Fruit fly (Drosophila melanogaster) whole organism, embryonic: Measurements from ENCODE around the gene Orc2.
A peak's percentile ranks its signal among the peaks of the same experiment; 100 is the strongest.

Experiments
- Atf6 ChIP-seq: fragments of 200-800 bp; sonication (Bioruptor generic); IDR thresholded peaks from 2 replicates; pipeline ENCODE4 v1.3.6; 2022; ENCODE audit warnings: missing biosample characterization, missing genetic modification characterization
- BEAF-32 ChIP-seq: fragments of 200-800 bp; sonication (Bioruptor generic); optimal IDR thresholded peaks from 3 replicates; lab custom pipeline; 2017; ENCODE audit warnings: missing biosample characterization, missing genetic modification characterization, mild to moderate bottlenecking, moderate library complexity, missing genetic modification reagents
- BtbVII ChIP-seq: fragments of 200-800 bp; sonication (Bioruptor generic); optimal IDR thresholded peaks from 3 replicates; lab custom pipeline; 2017; ENCODE audit warnings: missing biosample characterization, mild to moderate bottlenecking, missing genetic modification characterization
- CG10979 ChIP-seq: fragments of 200-800 bp; sonication (Bioruptor generic); optimal IDR thresholded peaks from 2 replicates; lab custom pipeline; 2018; ENCODE audit warnings: missing biosample characterization, mild to moderate bottlenecking, missing genetic modification characterization, moderate library complexity
- CG11247 ChIP-seq: fragments of 200-800 bp; sonication (Bioruptor generic); IDR thresholded peaks from 2 replicates; pipeline ENCODE4 v1.3.6; 2022; ENCODE audit warnings: missing biosample characterization, missing genetic modification characterization
- CG11398 ChIP-seq: fragments of 200-800 bp; sonication (Bioruptor generic); optimal IDR thresholded peaks from 2 replicates; lab custom pipeline; 2016; ENCODE audit warnings: missing biosample characterization, missing genetic modification characterization
- CG11560 ChIP-seq: fragments of 200-800 bp; sonication (Bioruptor generic); IDR thresholded peaks from 3 replicates; pipeline ENCODE4 v1.3.6; 2022; ENCODE audit warnings: missing biosample characterization, missing genetic modification characterization
- CG13287 ChIP-seq: fragments of 200-800 bp; sonication (Bioruptor generic); IDR thresholded peaks from 2 replicates; pipeline ENCODE4 v1.3.6; 2022; ENCODE audit warnings: missing biosample characterization, missing genetic modification characterization; ENCODE audit not compliant: partially characterized antibody
- CG13624 ChIP-seq: fragments of 200-800 bp; sonication (Bioruptor generic); optimal IDR thresholded peaks from 2 replicates; lab custom pipeline; 2016; ENCODE audit warnings: missing biosample characterization, missing genetic modification characterization
- CG1603 ChIP-seq: fragments of 200-800 bp; sonication (Bioruptor generic); optimal IDR thresholded peaks from 2 replicates; lab custom pipeline; 2019; ENCODE audit warnings: missing biosample characterization, mild to moderate bottlenecking, missing genetic modification characterization, moderate library complexity
- CG16863 ChIP-seq: fragments of 200-800 bp; sonication (Bioruptor generic); optimal IDR thresholded peaks from 3 replicates; lab custom pipeline; 2016; ENCODE audit warnings: missing biosample characterization, missing genetic modification characterization
- CG17385 ChIP-seq: fragments of 200-800 bp; sonication (Bioruptor generic); optimal IDR thresholded peaks from 3 replicates; lab custom pipeline; 2018; ENCODE audit warnings: missing biosample characterization, mild to moderate bottlenecking, missing genetic modification characterization
- CG2678 ChIP-seq: fragments of 200-800 bp; sonication (Bioruptor generic); optimal IDR thresholded peaks from 3 replicates; lab custom pipeline; 2019; ENCODE audit warnings: missing biosample characterization, mild to moderate bottlenecking, missing genetic modification characterization, moderate library complexity
- CG31224 ChIP-seq: fragments of 200-800 bp; sonication (Bioruptor generic); IDR thresholded peaks from 2 replicates; pipeline ENCODE4 v1.3.6; 2022; ENCODE audit warnings: missing biosample characterization, missing genetic modification characterization
- CG7271 ChIP-seq: fragments of 200-800 bp; sonication (Bioruptor generic); optimal IDR thresholded peaks from 2 replicates; lab custom pipeline; 2018; ENCODE audit warnings: missing biosample characterization, mild to moderate bottlenecking, missing genetic modification characterization, moderate library complexity
- CG7745 ChIP-seq: fragments of 200-800 bp; sonication (Bioruptor generic); optimal IDR thresholded peaks from 2 replicates; lab custom pipeline; 2018; ENCODE audit warnings: missing biosample characterization, mild to moderate bottlenecking, missing genetic modification characterization, moderate library complexity
- CG8478 ChIP-seq: fragments of >200 bp; optimal IDR thresholded peaks from 2 replicates; lab custom pipeline; 2018
- CG9215 ChIP-seq: fragments of 200-800 bp; sonication (Bioruptor generic); IDR thresholded peaks from 2 replicates; pipeline ENCODE4 v1.3.6; 2022; ENCODE audit warnings: missing biosample characterization, missing genetic modification characterization
- CG9609 ChIP-seq: fragments of 200-800 bp; sonication (Bioruptor generic); optimal IDR thresholded peaks from 3 replicates; lab custom pipeline; 2016; ENCODE audit warnings: missing biosample characterization, missing genetic modification characterization
- CG9817 ChIP-seq: fragments of 200-800 bp; sonication (Bioruptor generic); optimal IDR thresholded peaks from 2 replicates; lab custom pipeline; 2018; ENCODE audit warnings: missing biosample characterization, mild to moderate bottlenecking, missing genetic modification characterization, moderate library complexity
- Doc3 ChIP-seq: fragments of 200-800 bp; sonication (Bioruptor generic); IDR thresholded peaks from 3 replicates; pipeline ENCODE4 v1.3.6; 2022; ENCODE audit warnings: missing biosample characterization, missing genetic modification characterization; ENCODE audit not compliant: partially characterized antibody
- Drgx ChIP-seq: fragments of 200-800 bp; sonication (Bioruptor generic); IDR thresholded peaks from 2 replicates; pipeline ENCODE4 v1.3.6; 2022; ENCODE audit warnings: missing biosample characterization, missing genetic modification characterization
- E2f1 ChIP-seq: fragments of 200-800 bp; sonication (Bioruptor generic); IDR thresholded peaks from 2 replicates; pipeline ENCODE4 v1.3.6; 2022; ENCODE audit warnings: missing biosample characterization, missing genetic modification characterization
- E2f2 ChIP-seq: fragments of 200-800 bp; sonication (Bioruptor generic); IDR thresholded peaks from 2 replicates; pipeline ENCODE4 v1.3.6; 2022; ENCODE audit warnings: missing biosample characterization, missing genetic modification characterization
- Fer3 ChIP-seq: fragments of 200-800 bp; sonication (Bioruptor generic); optimal IDR thresholded peaks from 2 replicates; lab custom pipeline; 2018; ENCODE audit warnings: missing biosample characterization, mild to moderate bottlenecking, missing genetic modification characterization, moderate library complexity
- H2.0 ChIP-seq: fragments of 200-800 bp; sonication (Bioruptor generic); IDR thresholded peaks from 2 replicates; pipeline ENCODE4 v1.3.6; 2022; ENCODE audit warnings: missing biosample characterization, missing genetic modification characterization
- Hey ChIP-seq: fragments of 200-800 bp; sonication (Bioruptor generic); optimal IDR thresholded peaks from 3 replicates; lab custom pipeline; 2018; ENCODE audit warnings: missing biosample characterization, mild to moderate bottlenecking, missing genetic modification characterization
- NK7.1 ChIP-seq: fragments of 200-800 bp; sonication (Bioruptor generic); optimal IDR thresholded peaks from 3 replicates; lab custom pipeline; 2016; ENCODE audit warnings: missing biosample characterization, missing genetic modification characterization
- Neu2 ChIP-seq: fragments of 200-800 bp; sonication (Bioruptor generic); optimal IDR thresholded peaks from 3 replicates; lab custom pipeline; 2016; ENCODE audit warnings: missing biosample characterization, missing genetic modification characterization, borderline replicate concordance
- Nf-YB ChIP-seq: fragments of 200-800 bp; sonication (Bioruptor generic); optimal IDR thresholded peaks from 3 replicates; lab custom pipeline; 2019; ENCODE audit warnings: missing biosample characterization, mild to moderate bottlenecking, missing genetic modification characterization, moderate library complexity
- Sin3A ChIP-seq: fragments of >200 bp; optimal IDR thresholded peaks from 2 replicates; lab custom pipeline; 2018
- Usf ChIP-seq: fragments of 200-800 bp; sonication (Bioruptor generic); optimal IDR thresholded peaks from 2 replicates; lab custom pipeline; 2017; ENCODE audit warnings: missing genotype, missing biosample characterization, missing genetic modification characterization
- Xbp1 ChIP-seq: fragments of 200-800 bp; sonication (Bioruptor generic); optimal IDR thresholded peaks from 3 replicates; lab custom pipeline; 2016; ENCODE audit warnings: missing biosample characterization, mild to moderate bottlenecking, missing genetic modification characterization
- ab ChIP-seq: fragments of 200-800 bp; sonication (Bioruptor generic); optimal IDR thresholded peaks from 2 replicates; lab custom pipeline; 2016; ENCODE audit warnings: missing biosample characterization, missing genetic modification characterization
- al ChIP-seq: fragments of 200-800 bp; sonication (Bioruptor generic); IDR thresholded peaks from 2 replicates; pipeline ENCODE4 v1.3.6; 2022; ENCODE audit warnings: missing biosample characterization, missing genetic modification characterization
- aop ChIP-seq: fragments of 200-800 bp; sonication (Bioruptor generic); IDR thresholded peaks from 2 replicates; pipeline ENCODE4 v1.3.6; 2022; ENCODE audit warnings: missing biosample characterization, missing genetic modification characterization
- bigmax ChIP-seq: fragments of 200-800 bp; sonication (Bioruptor generic); optimal IDR thresholded peaks from 2 replicates; lab custom pipeline; 2018; ENCODE audit warnings: missing biosample characterization, mild to moderate bottlenecking, missing genetic modification characterization
- cato ChIP-seq: fragments of 200-800 bp; sonication (Bioruptor generic); optimal IDR thresholded peaks from 2 replicates; lab custom pipeline; 2016; ENCODE audit warnings: missing biosample characterization, missing genetic modification characterization, borderline replicate concordance
- croc ChIP-seq: fragments of 200-800 bp; sonication (Bioruptor generic); conservative IDR thresholded peaks from 3 replicates; pipeline ENCODE4 v1.3.6; 2022; ENCODE audit warnings: missing biosample characterization, missing genetic modification characterization
- dmrt99B ChIP-seq: fragments of 200-800 bp; sonication (Bioruptor generic); optimal IDR thresholded peaks from 2 replicates; lab custom pipeline; 2018; ENCODE audit warnings: missing biosample characterization, mild to moderate bottlenecking, missing genetic modification characterization, moderate library complexity
- exex ChIP-seq: fragments of 200-800 bp; sonication (Bioruptor generic); optimal IDR thresholded peaks from 4 replicates; lab custom pipeline; 2018; ENCODE audit warnings: missing biosample characterization, mild to moderate bottlenecking, missing genetic modification characterization, moderate library complexity
- fd64A ChIP-seq: fragments of 200-800 bp; sonication (Bioruptor generic); optimal IDR thresholded peaks from 3 replicates; lab custom pipeline; 2018; ENCODE audit warnings: missing biosample characterization, mild to moderate bottlenecking, missing genetic modification characterization
- ftz-f1 ChIP-seq: fragments of 200-800 bp; sonication (Bioruptor generic); optimal IDR thresholded peaks from 2 replicates; lab custom pipeline; 2016; ENCODE audit warnings: missing biosample characterization, missing genetic modification characterization
- grau ChIP-seq: fragments of 200-800 bp; optimal IDR thresholded peaks from 3 replicates; lab custom pipeline; 2019; ENCODE audit warnings: missing biosample characterization, mild to moderate bottlenecking, missing genetic modification characterization, moderate library complexity
- nom ChIP-seq: fragments of 200-800 bp; sonication (Bioruptor generic); optimal IDR thresholded peaks from 2 replicates; lab custom pipeline; 2017; ENCODE audit warnings: missing biosample characterization, missing genetic modification characterization, mild to moderate bottlenecking, moderate library complexity, missing genetic modification reagents
- oc ChIP-seq: fragments of 200-800 bp; sonication (Bioruptor generic); optimal IDR thresholded peaks from 2 replicates; lab custom pipeline; 2018; ENCODE audit warnings: missing biosample characterization, mild to moderate bottlenecking, missing genetic modification characterization, moderate library complexity
- org-1 ChIP-seq: fragments of 200-800 bp; sonication (Bioruptor generic); optimal IDR thresholded peaks from 2 replicates; lab custom pipeline; 2017; ENCODE audit warnings: missing biosample characterization, missing genetic modification characterization
- phol ChIP-seq: fragments of 200-800 bp; sonication (Bioruptor generic); optimal IDR thresholded peaks from 3 replicates; lab custom pipeline; 2018; ENCODE audit warnings: missing biosample characterization, mild to moderate bottlenecking, missing genetic modification characterization, moderate library complexity
- rib ChIP-seq: fragments of 200-800 bp; sonication (Bioruptor generic); IDR thresholded peaks from 2 replicates; pipeline ENCODE4 v1.3.6; 2022; ENCODE audit warnings: missing biosample characterization, missing genetic modification characterization
- yki ChIP-seq: fragments of >200 bp; optimal IDR thresholded peaks from 3 replicates; lab custom pipeline; 2018
- zen2 ChIP-seq: fragments of 200-800 bp; sonication (Bioruptor generic); IDR thresholded peaks from 3 replicates; pipeline ENCODE4 v1.3.6; 2022; ENCODE audit warnings: missing biosample characterization, missing genetic modification characterization; ENCODE audit not compliant: partially characterized antibody

Orc2 gene

DNA sequence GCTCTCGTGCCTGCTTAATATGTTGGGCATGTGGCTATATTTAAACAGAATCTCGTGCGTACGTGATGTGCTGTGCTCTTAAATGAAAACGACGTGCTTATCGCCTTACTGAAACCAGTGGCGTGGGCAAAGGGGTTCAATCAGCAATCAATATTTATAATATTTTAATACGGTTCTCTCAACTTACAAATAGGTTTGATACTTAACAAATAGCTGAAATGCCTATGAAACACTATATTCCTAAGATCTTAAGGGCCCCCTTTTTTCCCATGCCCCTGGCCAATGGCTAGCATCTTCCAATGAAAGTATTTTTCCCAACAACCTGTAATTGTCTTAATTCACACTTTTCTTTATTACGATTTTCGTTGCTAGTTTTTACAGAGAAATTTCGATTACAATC, 49.0 kb upstream of the Orc2 start (continued):
- no peak for TF ChIP-seq CG7745 (tag; lab: Kevin White, UChicago)
- peak; percentile 80 for TF ChIP-seq phol
- TF ChIP-seq NK7.1 (GFP tag; lab: Kevin White, UChicago), result peak; percentile 2
- peak; percentile 21 for TF ChIP-seq fd64A (GFP tag; lab: Kevin White, UChicago)
- TF ChIP-seq Fer3 (tag; lab: Kevin White, UChicago), result peak; percentile 36
- TF ChIP-seq ftz-f1 (GFP tag; lab: Kevin White, UChicago), result no peak
- TF ChIP-seq CG2678 (tag; lab: Kevin White, UChicago), result peak; percentile 76
- no peak for TF ChIP-seq ab (GFP tag; lab: Kevin White, UChicago)
- no peak for TF ChIP-seq Sin3A
- no peak for TF ChIP-seq Drgx (GFP tag; lab: Robert Waterston, UW)
- TF ChIP-seq yki (lab: Kevin White, UChicago), result no peak
- TF ChIP-seq CG11398, result no peak
- TF ChIP-seq CG13287 (GFP tag; lab: Robert Waterston, UW), result no peak
- TF ChIP-seq exex (tag; lab: Kevin White, UChicago), result no peak
- TF ChIP-seq BtbVII, result no peak
- peak; percentile 64 for TF ChIP-seq CG31224 (GFP tag; lab: Robert Waterston, UW)
- TF ChIP-seq CG13624, result peak; percentile 31
- TF ChIP-seq BEAF-32 (GFP tag; lab: Kevin White, UChicago), result no peak
- TF ChIP-seq CG16863 (GFP tag; lab: Kevin White, UChicago), result peak; percentile 3
- peak; percentile 54; the same call in 1 of the 2 replicates for TF ChIP-seq al (GFP tag; lab: Robert Waterston, UW)
- peak; percentile 69 for TF ChIP-seq nom (GFP tag; lab: Kevin White, UChicago)
- TF ChIP-seq H2.0 (GFP tag; lab: Robert Waterston, UW), result peak; percentile 71
- no peak for TF ChIP-seq CG9609 (GFP tag; lab: Kevin White, UChicago)
- no peak for TF ChIP-seq Doc3 (GFP tag; lab: Robert Waterston, UW)
- peak; percentile 23 for TF ChIP-seq CG7271
- 0 out of 3 replicates have a peak, but pooled peaks have one; percentile 46 for TF ChIP-seq CG11560 (tag; lab: Robert Waterston, UW)
- peak; percentile 82 for TF ChIP-seq CG10979 (tag; lab: Kevin White, UChicago)
- peak; percentile 64 for TF ChIP-seq CG9817 (tag; lab: Kevin White, UChicago)
- TF ChIP-seq croc (GFP tag; lab: Robert Waterston, UW), result peak; percentile 62; the same call in 2 of the 3 replicates
- TF ChIP-seq CG9215, result peak; percentile 47; the same call in 1 of the 2 replicates
- peak; percentile 37; the same call in 1 of the 2 replicates for TF ChIP-seq Atf6 (GFP tag; lab: Robert Waterston, UW)
- TF ChIP-seq E2f1 (GFP tag; lab: Robert Waterston, UW), result peak; percentile 72
- TF ChIP-seq CG11247, result peak; percentile 62
- TF ChIP-seq aop (GFP tag; lab: Robert Waterston, UW), result no peak
- TF ChIP-seq Neu2, result no peak
- TF ChIP-seq org-1 (GFP tag; lab: Kevin White, UChicago), result peak; percentile 45
- TF ChIP-seq zen2, result no peak
- peak; percentile 52 for TF ChIP-seq CG17385
- TF ChIP-seq oc, result peak; percentile 47
- peak; percentile 71 for TF ChIP-seq dmrt99B (tag; lab: Kevin White, UChicago)
- peak; percentile 71 for TF ChIP-seq CG1603 (tag; lab: Kevin White, UChicago)
- TF ChIP-seq bigmax (GFP tag; lab: Kevin White, UChicago), result no peak
- peak; percentile 49; the same call in 1 of the 2 replicates for TF ChIP-seq E2f2 (GFP tag; lab: Robert Waterston, UW)
- TF ChIP-seq Usf, result peak; percentile 53
- TF ChIP-seq grau (tag; lab: Kevin White, UChicago), result peak; percentile 75
- TF ChIP-seq Xbp1 (GFP tag; lab: Kevin White, UChicago), result peak; percentile 77
- TF ChIP-seq cato (GFP tag; lab: Kevin White, UChicago), result peak; percentile 50
- TF ChIP-seq CG8478 (lab: Kevin White, UChicago), result no peak
- no peak for TF ChIP-seq Hey (tag; lab: Kevin White, UChicago)
- TF ChIP-seq rib, result peak; percentile 58; the same call in 1 of the 2 replicates
- TF ChIP-seq Nf-YB, result peak; percentile 51
